Fruit fly (Drosophila melanogaster) whole organism, embryonic: ENCODE measurements around the gene CG9107.

Source experiments
- B-H1 ChIP-seq: fragments of 200-800 bp; sonication (Bioruptor generic); IDR thresholded peaks from 3 replicates; pipeline ENCODE4 v1.3.6; 2022; ENCODE audit warnings: missing biosample characterization, missing genetic modification characterization
- CG10209 ChIP-seq: fragments of 200-800 bp; sonication (Bioruptor generic); optimal IDR thresholded peaks from 3 replicates; lab custom pipeline; 2017; ENCODE audit warnings: missing biosample characterization, mild to moderate bottlenecking, missing genetic modification characterization, missing genetic modification reagents
- CG10543 ChIP-seq: fragments of 200-800 bp; sonication (Bioruptor generic); optimal IDR thresholded peaks from 3 replicates; lab custom pipeline; 2017; ENCODE audit warnings: missing biosample characterization, mild to moderate bottlenecking, missing genetic modification characterization, moderate library complexity
- CG11085 ChIP-seq: fragments of 200-800 bp; sonication (Bioruptor generic); IDR thresholded peaks from 2 replicates; pipeline ENCODE4 v1.3.6; 2022; ENCODE audit warnings: missing biosample characterization, missing genetic modification characterization
- CG11560 ChIP-seq: fragments of 200-800 bp; sonication (Bioruptor generic); IDR thresholded peaks from 3 replicates; pipeline ENCODE4 v1.3.6; 2022; ENCODE audit warnings: missing biosample characterization, missing genetic modification characterization
- CG12391 ChIP-seq: fragments of 200-800 bp; sonication (Bioruptor generic); optimal IDR thresholded peaks from 3 replicates; lab custom pipeline; 2018; ENCODE audit warnings: missing biosample characterization, mild to moderate bottlenecking, missing genetic modification characterization, moderate library complexity
- CG15073 ChIP-seq: fragments of 200-800 bp; sonication (Bioruptor generic); optimal IDR thresholded peaks from 2 replicates; lab custom pipeline; 2016; ENCODE audit warnings: missing biosample characterization, missing genetic modification characterization
- CG15479 ChIP-seq: fragments of 200-800 bp; sonication (Bioruptor generic); optimal IDR thresholded peaks from 3 replicates; lab custom pipeline; 2019; ENCODE audit warnings: missing biosample characterization, mild to moderate bottlenecking, missing genetic modification characterization, moderate library complexity
- CG17328 ChIP-seq: fragments of 200-800 bp; sonication (Bioruptor generic); IDR thresholded peaks from 2 replicates; pipeline ENCODE4 v1.3.6; 2022; ENCODE audit warnings: missing biosample characterization, missing genetic modification characterization
- CG17361 ChIP-seq: fragments of 200-800 bp; sonication (Bioruptor generic); IDR thresholded peaks from 3 replicates; pipeline ENCODE4 v1.3.6; 2022; ENCODE audit warnings: missing biosample characterization, missing genetic modification characterization
- CG17568 ChIP-seq: fragments of 200-800 bp; sonication (Bioruptor generic); optimal IDR thresholded peaks from 2 replicates; lab custom pipeline; 2018; ENCODE audit warnings: missing biosample characterization, mild to moderate bottlenecking, missing genetic modification characterization, moderate library complexity
- CG2712 ChIP-seq: fragments of 200-800 bp; optimal IDR thresholded peaks from 3 replicates; lab custom pipeline; 2019; ENCODE audit warnings: missing biosample characterization, mild to moderate bottlenecking, missing genetic modification characterization, moderate library complexity
- CG30431 ChIP-seq: fragments of 200-800 bp; sonication (Bioruptor generic); optimal IDR thresholded peaks from 2 replicates; lab custom pipeline; 2017; ENCODE audit warnings: missing biosample characterization, missing genetic modification characterization
- CG3163 ChIP-seq: fragments of 200-800 bp; sonication (Bioruptor generic); optimal IDR thresholded peaks from 3 replicates; lab custom pipeline; 2016; ENCODE audit warnings: missing biosample characterization, missing genetic modification characterization
- CG34376 ChIP-seq: fragments of 200-800 bp; sonication (Bioruptor generic); optimal IDR thresholded peaks from 2 replicates; lab custom pipeline; 2018; ENCODE audit warnings: missing biosample characterization, mild to moderate bottlenecking, missing genetic modification characterization
- CG3847 ChIP-seq: fragments of 200-800 bp; sonication (Bioruptor generic); IDR thresholded peaks from 2 replicates; pipeline ENCODE4 v1.3.6; 2022; ENCODE audit warnings: missing biosample characterization, missing genetic modification characterization
- CG4328 ChIP-seq: fragments of 200-800 bp; sonication (Bioruptor generic); optimal IDR thresholded peaks from 3 replicates; lab custom pipeline; 2017; ENCODE audit warnings: missing biosample characterization, missing genetic modification reagents, missing genetic modification characterization
- CG4730 ChIP-seq: fragments of 200-800 bp; sonication (Bioruptor generic); IDR thresholded peaks from 2 replicates; pipeline ENCODE4 v1.3.6; 2022; ENCODE audit warnings: missing biosample characterization, missing genetic modification characterization
- CG5245 ChIP-seq: fragments of 200-800 bp; sonication (Bioruptor generic); optimal IDR thresholded peaks from 3 replicates; lab custom pipeline; 2016; ENCODE audit warnings: missing biosample characterization, missing genetic modification characterization
- CG7928 ChIP-seq: fragments of 200-800 bp; sonication (Bioruptor generic); optimal IDR thresholded peaks from 2 replicates; lab custom pipeline; 2017; ENCODE audit warnings: missing biosample characterization, mild to moderate bottlenecking, missing genetic modification characterization
- CG8944 ChIP-seq: fragments of 200-800 bp; sonication (Bioruptor generic); optimal IDR thresholded peaks from 3 replicates; lab custom pipeline; 2016; ENCODE audit warnings: missing biosample characterization, missing genetic modification characterization
- CG9609 ChIP-seq: fragments of 200-800 bp; sonication (Bioruptor generic); optimal IDR thresholded peaks from 3 replicates; lab custom pipeline; 2016; ENCODE audit warnings: missing biosample characterization, missing genetic modification characterization
- Chrac-16 ChIP-seq: fragments of 200-800 bp; sonication (Bioruptor generic); optimal IDR thresholded peaks from 3 replicates; lab custom pipeline; 2016; ENCODE audit warnings: missing biosample characterization, missing genetic modification characterization
- Hr78 ChIP-seq, 2 experiments: fragments of 200-800 bp in 1 of 2; fragments of >200 bp in 1 of 2; sonication (Bioruptor generic) in 1 of 2; optimal IDR thresholded peaks; 2 replicates each; lab custom pipeline; 2017 to 2019; ENCODE audit warnings: missing biosample characterization in 2 of 2, missing genetic modification characterization in 2 of 2, mild to moderate bottlenecking in 1 of 2, moderate library complexity in 1 of 2
- Lim3 ChIP-seq: fragments of 200-800 bp; sonication (Bioruptor generic); IDR thresholded peaks from 2 replicates; pipeline ENCODE4 v1.3.6; 2022; ENCODE audit warnings: missing biosample characterization, missing genetic modification characterization
- Mad ChIP-seq: fragments of 200-800 bp; sonication (Bioruptor generic); optimal IDR thresholded peaks from 2 replicates; lab custom pipeline; 2016; ENCODE audit warnings: missing biosample characterization, missing genetic modification characterization
- Nf-YA ChIP-seq: fragments of 200-800 bp; sonication (Bioruptor generic); IDR thresholded peaks from 2 replicates; pipeline ENCODE4 v1.3.6; 2022; ENCODE audit warnings: missing biosample characterization, missing genetic modification characterization
- Nf-YB ChIP-seq: fragments of 200-800 bp; sonication (Bioruptor generic); optimal IDR thresholded peaks from 3 replicates; lab custom pipeline; 2019; ENCODE audit warnings: missing biosample characterization, mild to moderate bottlenecking, missing genetic modification characterization, moderate library complexity
- Trl ChIP-seq, 3 experiments: fragments of >200 bp in 2 of 3; fragments of 200-800 bp in 1 of 3; sonication (Bioruptor generic) in 1 of 3; optimal IDR thresholded peaks; 2 replicates in 1 of 3; 3 replicates in 2 of 3; lab custom pipeline; 2016 to 2017; ENCODE audit warnings: missing biosample characterization in 1 of 3, missing genetic modification characterization in 1 of 3
- az2 ChIP-seq: fragments of 200-800 bp; sonication (Bioruptor generic); optimal IDR thresholded peaks from 3 replicates; lab custom pipeline; 2016; ENCODE audit warnings: missing biosample characterization, missing genetic modification characterization
- bcd ChIP-seq: fragments of 200-800 bp; sonication (Bioruptor generic); optimal IDR thresholded peaks from 2 replicates; lab custom pipeline; 2017; ENCODE audit warnings: missing biosample characterization, mild to moderate bottlenecking, missing genetic modification characterization
- cad ChIP-seq: fragments of >200 bp; optimal IDR thresholded peaks from 2 replicates; lab custom pipeline; 2017; ENCODE audit warnings: missing biosample characterization, missing genetic modification characterization
- chinmo ChIP-seq: fragments of 200-800 bp; sonication (Bioruptor generic); IDR thresholded peaks from 4 replicates; pipeline ENCODE4 v1.3.6; 2022; ENCODE audit warnings: missing biosample characterization, missing genetic modification characterization; ENCODE audit not compliant: partially characterized antibody
- esg ChIP-seq: fragments of 200-800 bp; sonication (Bioruptor generic); conservative IDR thresholded peaks from 2 replicates; pipeline ENCODE4 v1.3.6; 2022; ENCODE audit warnings: missing biosample characterization, missing genetic modification characterization
- ewg ChIP-seq: fragments of 200-800 bp; sonication (Bioruptor generic); optimal IDR thresholded peaks from 3 replicates; lab custom pipeline; 2017; ENCODE audit warnings: mild to moderate bottlenecking, missing biosample characterization, missing genetic modification reagents, missing genetic modification characterization
- ftz-f1 ChIP-seq: fragments of 200-800 bp; sonication (Bioruptor generic); optimal IDR thresholded peaks from 2 replicates; lab custom pipeline; 2016; ENCODE audit warnings: missing biosample characterization, missing genetic modification characterization
- h ChIP-seq: fragments of >200 bp; optimal IDR thresholded peaks from 2 replicates; lab custom pipeline; 2017
- hkb ChIP-seq, 2 experiments: fragments of 200-800 bp in 1 of 2; fragments of >200 bp in 1 of 2; sonication (Bioruptor generic) in 1 of 2; IDR thresholded peaks in 1 of 2; optimal IDR thresholded peaks in 1 of 2; 2 replicates each; pipeline versions ENCODE4 v1.3.6 to Lab custom; 2017 to 2022; ENCODE audit warnings: missing biosample characterization in 1 of 2, missing genetic modification characterization in 1 of 2
- nom ChIP-seq: fragments of 200-800 bp; sonication (Bioruptor generic); optimal IDR thresholded peaks from 2 replicates; lab custom pipeline; 2017; ENCODE audit warnings: missing biosample characterization, missing genetic modification characterization, mild to moderate bottlenecking, moderate library complexity, missing genetic modification reagents
- phol ChIP-seq: fragments of 200-800 bp; sonication (Bioruptor generic); optimal IDR thresholded peaks from 3 replicates; lab custom pipeline; 2018; ENCODE audit warnings: missing biosample characterization, mild to moderate bottlenecking, missing genetic modification characterization, moderate library complexity
- pros ChIP-seq: fragments of 200-800 bp; sonication (Bioruptor generic); optimal IDR thresholded peaks from 3 replicates; lab custom pipeline; 2019; ENCODE audit warnings: missing biosample characterization, mild to moderate bottlenecking, missing genetic modification characterization, moderate library complexity
- rib ChIP-seq: fragments of 200-800 bp; sonication (Bioruptor generic); IDR thresholded peaks from 2 replicates; pipeline ENCODE4 v1.3.6; 2022; ENCODE audit warnings: missing biosample characterization, missing genetic modification characterization
- sd ChIP-seq: fragments of 200-800 bp; sonication (Bioruptor generic); optimal IDR thresholded peaks from 3 replicates; lab custom pipeline; 2018; ENCODE audit warnings: missing biosample characterization, mild to moderate bottlenecking, missing genetic modification characterization, moderate library complexity
- ssp ChIP-seq: fragments of 200-800 bp; sonication (Bioruptor generic); IDR thresholded peaks from 2 replicates; pipeline ENCODE4 v1.3.6; 2022; ENCODE audit warnings: missing biosample characterization, missing genetic modification characterization
- tap ChIP-seq: fragments of 200-800 bp; optimal IDR thresholded peaks from 3 replicates; lab custom pipeline; 2019; ENCODE audit warnings: missing biosample characterization, mild to moderate bottlenecking, missing genetic modification characterization, moderate library complexity
- twi ChIP-seq: fragments of 200-800 bp; optimal IDR thresholded peaks from 2 replicates; lab custom pipeline; 2019; ENCODE audit warnings: missing biosample characterization, mild to moderate bottlenecking, missing genetic modification characterization, moderate library complexity

Gene CG9107

DNA sequence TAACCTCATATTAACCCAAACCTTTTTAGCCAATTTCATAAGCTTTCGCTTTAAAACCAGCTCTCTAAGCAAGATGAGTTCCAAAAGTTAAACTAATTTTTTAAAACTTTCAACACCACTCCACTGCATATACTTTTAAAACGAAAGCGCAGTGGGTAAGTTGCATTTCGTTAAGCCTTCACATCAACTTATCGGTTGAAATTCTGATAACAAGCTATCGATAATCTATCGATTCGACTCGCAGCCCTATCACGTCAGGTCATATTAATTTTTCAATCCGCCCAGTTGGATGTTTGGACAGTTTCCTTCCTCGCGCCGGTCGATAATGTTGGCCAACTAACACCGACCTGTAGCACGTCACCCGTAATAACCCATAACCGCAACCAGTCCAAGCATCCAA is 38.2 kb downstream of the CG9107 start, which contains the start of gene ifc (continued):
- TF ChIP-seq az2 (GFP tag; lab: Kevin White, UChicago): peak; percentile 37
- peak; percentile 32 for TF ChIP-seq CG9609 (GFP tag; lab: Kevin White, UChicago)
- peak; percentile 32 for TF ChIP-seq CG10543 (GFP tag; lab: Kevin White, UChicago)
- peak; percentile 33 for TF ChIP-seq CG34376 (GFP tag; lab: Kevin White, UChicago)
- TF ChIP-seq Chrac-16 (GFP tag; lab: Kevin White, UChicago): peak; percentile 57
- TF ChIP-seq chinmo (GFP tag; lab: Robert Waterston, UW): no peak
- peak; percentile 87 for TF ChIP-seq bcd (GFP tag; lab: Kevin White, UChicago)
- TF ChIP-seq, all 482 proteins: peak for 219

DNA sequence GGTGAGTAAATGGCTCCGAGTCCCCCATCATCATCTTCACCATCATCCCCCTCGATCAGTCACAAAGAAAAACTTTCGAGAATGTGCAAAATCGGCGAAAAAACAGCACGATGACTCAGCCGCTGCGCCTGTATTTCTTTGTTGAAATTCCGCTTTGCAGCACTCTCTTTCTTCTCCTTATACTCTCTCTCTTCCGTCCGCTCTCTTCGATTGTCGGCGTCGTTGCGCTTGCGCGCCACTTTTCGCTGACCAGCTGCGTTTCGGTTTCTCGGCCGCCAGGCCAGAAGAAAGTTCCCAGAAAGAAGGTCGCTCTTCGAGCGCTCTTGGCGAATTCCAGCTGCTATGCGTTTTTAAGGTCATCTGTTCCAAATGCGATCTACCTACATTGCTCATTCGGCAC is 41.1 kb downstream of the CG9107 start:
- TF ChIP-seq B-H1 (GFP tag; lab: Robert Waterston, UW) (no peak), Trl (optimal IDR thresholded peaks at IDR 0.05; lab: Kevin White, UChicago) (peak; percentile 20 to 73), Trl (GFP tag; optimal IDR thresholded peaks at IDR 0.05; lab: Kevin White, UChicago) (no peak), pros (peak; percentile 58), cad (GFP tag; lab: Kevin White, UChicago) (peak; percentile 11), CG9609 (GFP tag; lab: Kevin White, UChicago) (no peak), CG11085 (GFP tag; lab: Robert Waterston, UW) (no peak), tap (tag; lab: Kevin White, UChicago) (no peak), CG15479 (GFP tag; lab: Kevin White, UChicago) (peak; percentile 67), sd (peak; percentile 8), CG3163 (GFP tag; lab: Kevin White, UChicago) (peak; percentile 50), nom (GFP tag; lab: Kevin White, UChicago) (peak; percentile 38)

DNA sequence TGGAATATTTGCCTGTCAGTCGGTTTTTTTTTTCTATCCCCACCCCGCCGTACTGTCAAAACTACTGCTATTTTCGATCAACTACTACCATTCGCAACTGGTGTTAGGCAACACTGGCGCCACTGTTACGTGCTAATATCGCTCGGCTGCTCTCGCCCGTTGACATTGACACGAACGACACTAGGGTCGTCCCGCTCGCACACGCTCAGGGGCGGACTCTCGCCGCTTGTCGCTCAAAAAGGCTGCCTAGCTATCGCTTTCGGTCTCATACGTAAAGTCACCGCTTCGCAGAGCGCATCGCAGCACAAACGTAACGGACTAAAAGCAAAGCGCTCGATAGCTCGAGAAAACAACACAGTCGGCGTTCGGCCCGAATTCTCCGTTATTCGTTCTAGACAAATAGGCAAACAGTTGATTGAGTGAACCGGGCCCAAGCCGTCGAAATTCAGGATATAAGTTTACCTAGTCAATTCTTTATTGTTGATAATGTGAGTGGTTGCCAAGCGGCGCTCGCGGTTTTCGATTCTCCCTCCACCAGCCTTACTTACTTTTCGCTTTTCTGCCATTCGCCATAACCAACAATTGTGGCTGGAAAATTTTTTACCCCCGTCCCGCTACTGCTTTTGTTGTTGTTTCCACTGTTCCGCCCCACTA is 41.9 kb downstream of the CG9107 start:
- TF ChIP-seq Mad (GFP tag; lab: Kevin White, UChicago): no peak
- TF ChIP-seq esg (GFP tag; lab: Robert Waterston, UW): no peak
- TF ChIP-seq CG11560 (tag; lab: Robert Waterston, UW): no peak
- no peak for TF ChIP-seq CG15073 (GFP tag; lab: Kevin White, UChicago)
- TF ChIP-seq CG7928 (GFP tag; lab: Kevin White, UChicago): peak; percentile 20
- no peak for TF ChIP-seq CG30431 (GFP tag; lab: Kevin White, UChicago)
- TF ChIP-seq CG5245: no peak
- no peak for TF ChIP-seq ssp
- TF ChIP-seq CG4730: no peak
- TF ChIP-seq hkb (optimal IDR thresholded peaks at IDR 0.05; lab: Kevin White, UChicago): no peak
- TF ChIP-seq hkb (GFP tag; IDR thresholded peaks at IDR 0.05; lab: Robert Waterston, UW): no peak
- TF ChIP-seq rib (GFP tag; lab: Robert Waterston, UW): no peak
- TF ChIP-seq CG3847 (GFP tag; lab: Robert Waterston, UW): no peak
- peak in 1 of 2 experiments; percentile 91 for TF ChIP-seq Hr78 (GFP tag; optimal IDR thresholded peaks at IDR 0.05; lab: Kevin White, UChicago)
- no peak for TF ChIP-seq CG17568 (GFP tag; lab: Kevin White, UChicago)
- TF ChIP-seq CG4328 (GFP tag; lab: Kevin White, UChicago): peak; percentile 60
- peak; percentile 50 for TF ChIP-seq Nf-YB (GFP tag; lab: Kevin White, UChicago)
- no peak for TF ChIP-seq Lim3 (GFP tag; lab: Robert Waterston, UW)
- no peak for TF ChIP-seq Nf-YA
- TF ChIP-seq phol (tag; lab: Kevin White, UChicago): no peak
- TF ChIP-seq CG17361 (GFP tag; lab: Robert Waterston, UW): no peak
- TF ChIP-seq CG12391 (tag; lab: Kevin White, UChicago): peak; percentile 27
- no peak for TF ChIP-seq h (lab: Kevin White, UChicago)
- peak; percentile 42 for TF ChIP-seq CG2712
- TF ChIP-seq CG17328 (GFP tag; lab: Robert Waterston, UW): no peak
- peak; percentile 13 for TF ChIP-seq CG9609 (GFP tag; lab: Kevin White, UChicago)
- peak; percentile 15 for TF ChIP-seq twi (tag; lab: Kevin White, UChicago)
- no peak for TF ChIP-seq CG15479 (GFP tag; lab: Kevin White, UChicago)
- TF ChIP-seq CG10209 (GFP tag; lab: Kevin White, UChicago): peak; percentile 18
- no peak for TF ChIP-seq CG8944 (GFP tag; lab: Kevin White, UChicago)
- TF ChIP-seq ewg: peak; percentile 40
- TF ChIP-seq ftz-f1 (GFP tag; lab: Kevin White, UChicago): peak; percentile 99
